ENCODE assay signal across 1 fruit fly cellular context in genomic region chr3R:4997399-4998203, dm6.
TF ChIP-seq lines count a peak whose summit lies in the region.

No protein-coding gene starts in this region.

TF ChIP-seq in whole organism, embryonic, 481 proteins besides CTCF, POLR2A, EP300 and RAD21 (continued from another document):
- TF ChIP-seq CG34224 (GFP tag; IDR thresholded peaks at IDR 0.05; lab: Robert Waterston, UW; ENCODE audit: partially characterized antibody), result no peak
- peak; percentile 27 for TF ChIP-seq CG1602 (GFP tag; optimal IDR thresholded peaks at IDR 0.05; lab: Kevin White, UChicago)
- TF ChIP-seq CHES-1-like (GFP tag; optimal IDR thresholded peaks at IDR 0.05; lab: Kevin White, UChicago), result no peak
- no peak for TF ChIP-seq CG10565 (GFP tag; optimal IDR thresholded peaks at IDR 0.05; lab: Kevin White, UChicago)
- no peak for TF ChIP-seq CG9932 (GFP tag; IDR thresholded peaks at IDR 0.05; lab: Robert Waterston, UW)
- TF ChIP-seq ato (GFP tag; IDR thresholded peaks at IDR 0.05; lab: Robert Waterston, UW; ENCODE audit: partially characterized antibody), result no peak
- TF ChIP-seq CG10543 (GFP tag; optimal IDR thresholded peaks at IDR 0.05; lab: Kevin White, UChicago), result no peak
- TF ChIP-seq cato (GFP tag; optimal IDR thresholded peaks at IDR 0.05; lab: Kevin White, UChicago; ENCODE audit: borderline replicate concordance), result no peak
- no peak for TF ChIP-seq CG17186 (GFP tag; optimal IDR thresholded peaks at IDR 0.05; lab: Kevin White, UChicago)
- TF ChIP-seq CG10321 (GFP tag; IDR thresholded peaks at IDR 0.05; lab: Robert Waterston, UW), result no peak
- no peak for TF ChIP-seq Ravus (GFP tag; IDR thresholded peaks at IDR 0.05; lab: Robert Waterston, UW)
- TF ChIP-seq maf-S (GFP tag; optimal IDR thresholded peaks at IDR 0.05; lab: Kevin White, UChicago), result no peak
- TF ChIP-seq Spps (tag; optimal IDR thresholded peaks at IDR 0.05; lab: Kevin White, UChicago), result peak; percentile 2
- TF ChIP-seq crc (GFP tag; optimal IDR thresholded peaks at IDR 0.05; lab: Kevin White, UChicago), result no peak
- TF ChIP-seq shn (GFP tag; optimal IDR thresholded peaks at IDR 0.05; lab: Kevin White, UChicago), result no peak
- TF ChIP-seq Eip74EF (GFP tag; optimal IDR thresholded peaks at IDR 0.05; lab: Kevin White, UChicago), result no peak
- TF ChIP-seq gsb (GFP tag; IDR thresholded peaks at IDR 0.05; lab: Robert Waterston, UW), result no peak
- TF ChIP-seq CG18764 (GFP tag; optimal IDR thresholded peaks at IDR 0.05; lab: Kevin White, UChicago), result no peak
- TF ChIP-seq sug (tag; optimal IDR thresholded peaks at IDR 0.05; lab: Kevin White, UChicago), result no peak
- no peak for TF ChIP-seq Rx (GFP tag; IDR thresholded peaks at IDR 0.05; lab: Robert Waterston, UW)
- TF ChIP-seq CG17912 (GFP tag; optimal IDR thresholded peaks at IDR 0.05; lab: Kevin White, UChicago), result no peak
- no peak for TF ChIP-seq CG7745 (tag; optimal IDR thresholded peaks at IDR 0.05; lab: Kevin White, UChicago)
- no peak for TF ChIP-seq CG1647 (GFP tag; optimal IDR thresholded peaks at IDR 0.05; lab: Kevin White, UChicago)
- no peak for TF ChIP-seq ind (GFP tag; optimal IDR thresholded peaks at IDR 0.05; lab: Kevin White, UChicago)
- TF ChIP-seq CkIIα-i1 (GFP tag; IDR thresholded peaks at IDR 0.05; lab: Robert Waterston, UW), result no peak
- no peak for TF ChIP-seq CG13624 (GFP tag; optimal IDR thresholded peaks at IDR 0.05; lab: Kevin White, UChicago)
- no peak for TF ChIP-seq HLH4C (GFP tag; IDR thresholded peaks at IDR 0.05; lab: Robert Waterston, UW; ENCODE audit: partially characterized antibody)
- TF ChIP-seq nmo (GFP tag; optimal IDR thresholded peaks at IDR 0.05; lab: Kevin White, UChicago), result peak; percentile 41
- no peak for TF ChIP-seq lov (optimal IDR thresholded peaks at IDR 0.05; lab: Kevin White, UChicago)
- TF ChIP-seq lov (GFP tag; IDR thresholded peaks at IDR 0.05; lab: Robert Waterston, UW), result no peak; the same call in 2 of the 3 replicates
- no peak for TF ChIP-seq CG11247 (GFP tag; IDR thresholded peaks at IDR 0.05; lab: Robert Waterston, UW)
- TF ChIP-seq CG9817 (tag; optimal IDR thresholded peaks at IDR 0.05; lab: Kevin White, UChicago), result no peak
- TF ChIP-seq CG17385 (GFP tag; optimal IDR thresholded peaks at IDR 0.05; lab: Kevin White, UChicago), result no peak
- no peak for TF ChIP-seq CG6175 (GFP tag; IDR thresholded peaks at IDR 0.05; lab: Robert Waterston, UW)
- no peak for TF ChIP-seq ssp (GFP tag; IDR thresholded peaks at IDR 0.05; lab: Robert Waterston, UW)
- TF ChIP-seq vvl (GFP tag; IDR thresholded peaks at IDR 0.05; lab: Robert Waterston, UW), result peak; percentile 46
- TF ChIP-seq CG6689 (GFP tag; IDR thresholded peaks at IDR 0.05; lab: Robert Waterston, UW), result peak; percentile 21; the same call in 1 of the 2 replicates
- TF ChIP-seq CG6272 (GFP tag; IDR thresholded peaks at IDR 0.05; lab: Robert Waterston, UW), result no peak
- TF ChIP-seq CG6791 (GFP tag; IDR thresholded peaks at IDR 0.05; lab: Robert Waterston, UW; ENCODE audit: partially characterized antibody), result no peak
- no peak for TF ChIP-seq B-H1 (GFP tag; IDR thresholded peaks at IDR 0.05; lab: Robert Waterston, UW)
- no peak for TF ChIP-seq exex (tag; optimal IDR thresholded peaks at IDR 0.05; lab: Kevin White, UChicago)
- no peak for TF ChIP-seq CG10147 (GFP tag; optimal IDR thresholded peaks at IDR 0.05; lab: Kevin White, UChicago)
- TF ChIP-seq Rfx (GFP tag; IDR thresholded peaks at IDR 0.05; lab: Robert Waterston, UW), result no peak
- TF ChIP-seq BEAF-32 (GFP tag; optimal IDR thresholded peaks at IDR 0.05; lab: Kevin White, UChicago), result no peak
- TF ChIP-seq slp2 (GFP tag; optimal IDR thresholded peaks at IDR 0.05; lab: Kevin White, UChicago), result no peak
- no peak for TF ChIP-seq Oaz (GFP tag; IDR thresholded peaks at IDR 0.05; lab: Robert Waterston, UW)
- no peak for TF ChIP-seq ewg (GFP tag; optimal IDR thresholded peaks at IDR 0.05; lab: Kevin White, UChicago)
- no peak for TF ChIP-seq CG9215 (GFP tag; IDR thresholded peaks at IDR 0.05; lab: Robert Waterston, UW)
- no peak for TF ChIP-seq CG12942 (GFP tag; optimal IDR thresholded peaks at IDR 0.05; lab: Kevin White, UChicago)
- no peak for TF ChIP-seq Trl (optimal IDR thresholded peaks at IDR 0.05; lab: Kevin White, UChicago)
- TF ChIP-seq Trl (GFP tag; optimal IDR thresholded peaks at IDR 0.05; lab: Kevin White, UChicago), result no peak
- no peak for TF ChIP-seq Ets65A (GFP tag; lab: Kevin White, UChicago)
- no peak for TF ChIP-seq mam (GFP tag; optimal IDR thresholded peaks at IDR 0.05; lab: Kevin White, UChicago)
- TF ChIP-seq bab2 (GFP tag; optimal IDR thresholded peaks at IDR 0.05; lab: Kevin White, UChicago), result no peak
- peak; percentile 5 for TF ChIP-seq CG15696 (tag; optimal IDR thresholded peaks at IDR 0.05; lab: Kevin White, UChicago)
- no peak for TF ChIP-seq Ets97D (GFP tag; optimal IDR thresholded peaks at IDR 0.05; lab: Kevin White, UChicago)
- no peak for TF ChIP-seq dpn (GFP tag; optimal IDR thresholded peaks at IDR 0.05; lab: Kevin White, UChicago)
- no peak for TF ChIP-seq tup (GFP tag; optimal IDR thresholded peaks at IDR 0.05; lab: Kevin White, UChicago)
- no peak for TF ChIP-seq Sox100B (GFP tag; optimal IDR thresholded peaks at IDR 0.05; lab: Kevin White, UChicago)
- TF ChIP-seq grau (tag; optimal IDR thresholded peaks at IDR 0.05; lab: Kevin White, UChicago), result no peak
- TF ChIP-seq fd64A (GFP tag; optimal IDR thresholded peaks at IDR 0.05; lab: Kevin White, UChicago), result no peak
- TF ChIP-seq H15 (GFP tag; IDR thresholded peaks at IDR 0.05; lab: Robert Waterston, UW), result no peak
- TF ChIP-seq zen2 (GFP tag; IDR thresholded peaks at IDR 0.05; lab: Robert Waterston, UW; ENCODE audit: partially characterized antibody), result no peak
- no peak for TF ChIP-seq CG1233 (GFP tag; optimal IDR thresholded peaks at IDR 0.05; lab: Kevin White, UChicago)
- TF ChIP-seq CG14965 (GFP tag; optimal IDR thresholded peaks at IDR 0.05; lab: Kevin White, UChicago; ENCODE audit: borderline replicate concordance), result no peak
- no peak for TF ChIP-seq CG11723 (GFP tag; optimal IDR thresholded peaks at IDR 0.05; lab: Kevin White, UChicago)
- TF ChIP-seq trh (GFP tag; optimal IDR thresholded peaks at IDR 0.05; lab: Kevin White, UChicago), result no peak
- TF ChIP-seq jumu (GFP tag; optimal IDR thresholded peaks at IDR 0.05; lab: Kevin White, UChicago), result no peak
- TF ChIP-seq Hr39 (optimal IDR thresholded peaks at IDR 0.05; lab: Kevin White, UChicago), result no peak
- TF ChIP-seq hbn (GFP tag; IDR thresholded peaks at IDR 0.05; lab: Robert Waterston, UW; ENCODE audit: partially characterized antibody), result no peak
- no peak for TF ChIP-seq pzg (GFP tag; optimal IDR thresholded peaks at IDR 0.05; lab: Kevin White, UChicago)
- TF ChIP-seq GATAe (GFP tag; conservative IDR thresholded peaks at IDR 0.05; lab: Robert Waterston, UW), result no peak
- TF ChIP-seq tin (GFP tag; optimal IDR thresholded peaks at IDR 0.05; lab: Kevin White, UChicago), result no peak
- no peak for TF ChIP-seq CG11085 (GFP tag; IDR thresholded peaks at IDR 0.05; lab: Robert Waterston, UW)
- TF ChIP-seq Atf6 (GFP tag; IDR thresholded peaks at IDR 0.05; lab: Robert Waterston, UW), result no peak
- TF ChIP-seq bsh (GFP tag; optimal IDR thresholded peaks at IDR 0.05; lab: Kevin White, UChicago), result peak; percentile 20 to 48
- peak; percentile 31; the same call in 1 of the 2 replicates for TF ChIP-seq CG32772 (GFP tag; IDR thresholded peaks at IDR 0.05; lab: Robert Waterston, UW)
- TF ChIP-seq slou (GFP tag; optimal IDR thresholded peaks at IDR 0.05; lab: Kevin White, UChicago), result no peak
- TF ChIP-seq sr (GFP tag; IDR thresholded peaks at IDR 0.05; lab: Robert Waterston, UW), result no peak
- no peak for TF ChIP-seq mld (GFP tag; IDR thresholded peaks at IDR 0.05; lab: Robert Waterston, UW; ENCODE audit: partially characterized antibody)
- TF ChIP-seq Lim3 (GFP tag; IDR thresholded peaks at IDR 0.05; lab: Robert Waterston, UW), result no peak
- TF ChIP-seq bcd (GFP tag; optimal IDR thresholded peaks at IDR 0.05; lab: Kevin White, UChicago), result no peak
- TF ChIP-seq CG8924 (tag; optimal IDR thresholded peaks at IDR 0.05; lab: Kevin White, UChicago), result peak; percentile 30
- peak; percentile 69 for TF ChIP-seq sqz (GFP tag; optimal IDR thresholded peaks at IDR 0.05; lab: Kevin White, UChicago)
- no peak for TF ChIP-seq rib (GFP tag; IDR thresholded peaks at IDR 0.05; lab: Robert Waterston, UW)
- TF ChIP-seq CG8944 (GFP tag; optimal IDR thresholded peaks at IDR 0.05; lab: Kevin White, UChicago), result no peak
- TF ChIP-seq schlank (tag; optimal IDR thresholded peaks at IDR 0.05; lab: Kevin White, UChicago), result no peak
- TF ChIP-seq Elba2 (GFP tag; optimal IDR thresholded peaks at IDR 0.05; lab: Kevin White, UChicago), result no peak
- peak in 1 of 2 experiments; percentile 78 for TF ChIP-seq eve (GFP tag; optimal IDR thresholded peaks at IDR 0.05; lab: Kevin White, UChicago)
- no peak for TF ChIP-seq ash1 (GFP tag; optimal IDR thresholded peaks at IDR 0.05; lab: Kevin White, UChicago)
- TF ChIP-seq CG2875 (GFP tag; optimal IDR thresholded peaks at IDR 0.05; lab: Kevin White, UChicago), result no peak
- no peak for TF ChIP-seq bowl (GFP tag; IDR thresholded peaks at IDR 0.05; lab: Robert Waterston, UW)
- TF ChIP-seq peb (GFP tag; IDR thresholded peaks at IDR 0.05; lab: Robert Waterston, UW), result no peak
- TF ChIP-seq CG2712 (tag; optimal IDR thresholded peaks at IDR 0.05; lab: Kevin White, UChicago), result peak; percentile 42
- TF ChIP-seq Blimp-1 (GFP tag; optimal IDR thresholded peaks at IDR 0.05; lab: Kevin White, UChicago), result peak; percentile 37
- TF ChIP-seq hth (optimal IDR thresholded peaks at IDR 0.05; lab: Kevin White, UChicago), result no peak
